Fruit fly (Drosophila melanogaster) whole organism, embryonic: ENCODE data around the gene CG6569.

Experiments
- Ada2b ChIP-seq: fragments of 200-800 bp; sonication (Bioruptor generic); IDR thresholded peaks from 2 replicates; pipeline ENCODE4 v1.3.6; 2022; ENCODE audit warnings: missing biosample characterization, missing genetic modification characterization
- Atf3 ChIP-seq: fragments of 200-800 bp; sonication (Bioruptor generic); optimal IDR thresholded peaks from 3 replicates; lab custom pipeline; 2016; ENCODE audit warnings: missing biosample characterization, missing genetic modification characterization
- CG12155 ChIP-seq: fragments of 200-800 bp; sonication (Bioruptor generic); optimal IDR thresholded peaks from 3 replicates; lab custom pipeline; 2016; ENCODE audit warnings: missing biosample characterization, missing genetic modification characterization
- CG14860 ChIP-seq: fragments of 200-800 bp; sonication (Bioruptor generic); IDR thresholded peaks from 3 replicates; pipeline ENCODE4 v1.3.6; 2022; ENCODE audit warnings: missing biosample characterization, missing genetic modification characterization; ENCODE audit not compliant: partially characterized antibody
- CG17829 ChIP-seq: fragments of 200-800 bp; optimal IDR thresholded peaks from 2 replicates; lab custom pipeline; 2019; ENCODE audit warnings: missing biosample characterization, mild to moderate bottlenecking, missing genetic modification characterization, moderate library complexity
- CG2129 ChIP-seq: fragments of 200-800 bp; sonication (Bioruptor generic); IDR thresholded peaks from 2 replicates; pipeline ENCODE4 v1.3.6; 2022; ENCODE audit warnings: missing biosample characterization, missing genetic modification characterization; ENCODE audit not compliant: partially characterized antibody
- CG31365 ChIP-seq: fragments of 200-800 bp; sonication (Bioruptor generic); optimal IDR thresholded peaks from 2 replicates; lab custom pipeline; 2018; ENCODE audit warnings: missing biosample characterization, mild to moderate bottlenecking, missing genetic modification characterization
- CG31388 ChIP-seq: fragments of 200-800 bp; sonication (Bioruptor generic); optimal IDR thresholded peaks from 2 replicates; lab custom pipeline; 2016; ENCODE audit warnings: missing biosample characterization, missing genetic modification characterization
- CG34224 ChIP-seq: fragments of 200-800 bp; sonication (Bioruptor generic); IDR thresholded peaks from 3 replicates; pipeline ENCODE4 v1.3.6; 2022; ENCODE audit warnings: missing biosample characterization, missing genetic modification characterization; ENCODE audit not compliant: partially characterized antibody
- CG3726 ChIP-seq: fragments of 200-800 bp; sonication (Bioruptor generic); IDR thresholded peaks from 3 replicates; pipeline ENCODE4, ENCODE4 v1.3.6; 2022; ENCODE audit warnings: missing biosample characterization, missing genetic modification characterization
- CG3847 ChIP-seq: fragments of 200-800 bp; sonication (Bioruptor generic); IDR thresholded peaks from 2 replicates; pipeline ENCODE4 v1.3.6; 2022; ENCODE audit warnings: missing biosample characterization, missing genetic modification characterization
- CG3995 ChIP-seq: fragments of 200-800 bp; sonication (Bioruptor generic); optimal IDR thresholded peaks from 3 replicates; lab custom pipeline; 2016; ENCODE audit warnings: missing biosample characterization, missing genetic modification characterization
- CG42726 ChIP-seq: fragments of 200-800 bp; sonication (Bioruptor generic); IDR thresholded peaks from 2 replicates; pipeline ENCODE4 v1.3.6; 2022; ENCODE audit warnings: missing biosample characterization, missing genetic modification characterization; ENCODE audit not compliant: partially characterized antibody
- CG43689 ChIP-seq: fragments of 200-800 bp; sonication (Bioruptor generic); IDR thresholded peaks from 2 replicates; pipeline ENCODE4 v1.3.6; 2022; ENCODE audit warnings: missing biosample characterization, missing genetic modification characterization
- CG4404 ChIP-seq: fragments of 200-800 bp; sonication (Bioruptor generic); IDR thresholded peaks from 2 replicates; pipeline ENCODE4 v1.3.6; 2022; ENCODE audit warnings: missing biosample characterization, missing genetic modification characterization
- CG4730 ChIP-seq: fragments of 200-800 bp; sonication (Bioruptor generic); IDR thresholded peaks from 2 replicates; pipeline ENCODE4 v1.3.6; 2022; ENCODE audit warnings: missing biosample characterization, missing genetic modification characterization
- CG6254 ChIP-seq: fragments of 200-800 bp; sonication (Bioruptor generic); optimal IDR thresholded peaks from 3 replicates; lab custom pipeline; 2017; ENCODE audit warnings: mild to moderate bottlenecking, missing biosample characterization, missing genetic modification reagents, missing genetic modification characterization
- CG6683 ChIP-seq: fragments of 200-800 bp; sonication (Bioruptor generic); optimal IDR thresholded peaks from 2 replicates; lab custom pipeline; 2017; ENCODE audit warnings: missing biosample characterization, mild to moderate bottlenecking, missing genetic modification characterization, missing genetic modification reagents
- CG8281 ChIP-seq: fragments of 200-800 bp; sonication (Bioruptor generic); optimal IDR thresholded peaks from 2 replicates; lab custom pipeline; 2018; ENCODE audit warnings: missing biosample characterization, mild to moderate bottlenecking, missing genetic modification characterization, moderate library complexity
- CG8924 ChIP-seq: fragments of 200-800 bp; optimal IDR thresholded peaks from 3 replicates; lab custom pipeline; 2019; ENCODE audit warnings: missing biosample characterization, mild to moderate bottlenecking, missing genetic modification characterization, moderate library complexity
- CTCF ChIP-seq: fragments of 200-800 bp; sonication (Bioruptor generic); optimal IDR thresholded peaks from 2 replicates; lab custom pipeline; 2017; ENCODE audit warnings: missing biosample characterization, mild to moderate bottlenecking, missing genetic modification characterization, moderate library complexity
- E2f1 ChIP-seq: fragments of 200-800 bp; sonication (Bioruptor generic); IDR thresholded peaks from 2 replicates; pipeline ENCODE4 v1.3.6; 2022; ENCODE audit warnings: missing biosample characterization, missing genetic modification characterization
- Gug ChIP-seq: fragments of 200-800 bp; sonication (Bioruptor generic); IDR thresholded peaks from 4 replicates; pipeline ENCODE4 v1.3.6; 2022; ENCODE audit warnings: missing biosample characterization, missing genetic modification characterization
- Hmx ChIP-seq: fragments of 200-800 bp; sonication (Bioruptor generic); optimal IDR thresholded peaks from 2 replicates; lab custom pipeline; 2016; ENCODE audit warnings: missing biosample characterization, missing genetic modification characterization
- Hsf ChIP-seq: fragments of 200-800 bp; sonication (Bioruptor generic); optimal IDR thresholded peaks from 3 replicates; lab custom pipeline; 2016; ENCODE audit warnings: missing biosample characterization, missing genetic modification characterization
- Lhr ChIP-seq: fragments of 200-800 bp; sonication (Bioruptor generic); optimal IDR thresholded peaks from 3 replicates; lab custom pipeline; 2017; ENCODE audit warnings: mild to moderate bottlenecking, missing biosample characterization, missing genetic modification reagents, missing genetic modification characterization
- Rfx ChIP-seq: fragments of 200-800 bp; sonication (Bioruptor generic); IDR thresholded peaks from 2 replicates; pipeline ENCODE4 v1.3.6; 2022; ENCODE audit warnings: missing biosample characterization, missing genetic modification characterization
- Six4 ChIP-seq: fragments of 200-800 bp; sonication (Bioruptor generic); optimal IDR thresholded peaks from 2 replicates; lab custom pipeline; 2016; ENCODE audit warnings: missing biosample characterization, missing genetic modification characterization
- Stat92E ChIP-seq, 3 experiments: fragments of >200 bp in 2 of 3; fragments of 200-800 bp in 1 of 3; sonication (Bioruptor generic) in 1 of 3; optimal IDR thresholded peaks; 2 replicates each; lab custom pipeline; 2017 to 2019; ENCODE audit warnings: missing biosample characterization in 3 of 3, missing genetic modification characterization in 3 of 3, mild to moderate bottlenecking in 1 of 3, moderate library complexity in 1 of 3
- Trl ChIP-seq, 3 experiments: fragments of >200 bp in 2 of 3; fragments of 200-800 bp in 1 of 3; sonication (Bioruptor generic) in 1 of 3; optimal IDR thresholded peaks; 2 replicates in 1 of 3; 3 replicates in 2 of 3; lab custom pipeline; 2016 to 2017; ENCODE audit warnings: missing biosample characterization in 1 of 3, missing genetic modification characterization in 1 of 3
- Vsx1 ChIP-seq: fragments of 200-800 bp; sonication (Bioruptor generic); optimal IDR thresholded peaks from 2 replicates; lab custom pipeline; 2017; ENCODE audit warnings: missing biosample characterization, mild to moderate bottlenecking, missing genetic modification characterization, missing genetic modification reagents
- amos ChIP-seq: fragments of 200-800 bp; sonication (Bioruptor generic); IDR thresholded peaks from 2 replicates; pipeline ENCODE4 v1.3.6; 2022; ENCODE audit warnings: missing biosample characterization, missing genetic modification characterization; ENCODE audit not compliant: partially characterized antibody
- bbx ChIP-seq: fragments of 200-800 bp; sonication (Bioruptor generic); IDR thresholded peaks from 2 replicates; pipeline ENCODE4 v1.3.6; 2022; ENCODE audit warnings: missing biosample characterization, missing genetic modification characterization; ENCODE audit not compliant: partially characterized antibody
- caup ChIP-seq: fragments of 200-800 bp; sonication (Bioruptor generic); optimal IDR thresholded peaks from 3 replicates; lab custom pipeline; 2017; ENCODE audit warnings: missing biosample characterization, mild to moderate bottlenecking, missing genetic modification characterization, moderate library complexity; ENCODE audit not compliant: severe bottlenecking
- crol ChIP-seq: fragments of 200-800 bp; sonication (Bioruptor generic); IDR thresholded peaks from 2 replicates; pipeline ENCODE4 v1.3.6; 2022; ENCODE audit warnings: missing biosample characterization, missing genetic modification characterization
- da ChIP-seq: fragments of 200-800 bp; sonication (Bioruptor generic); optimal IDR thresholded peaks from 2 replicates; lab custom pipeline; 2016; ENCODE audit warnings: missing biosample characterization, missing genetic modification characterization
- fd96Cb ChIP-seq: fragments of 200-800 bp; sonication (Bioruptor generic); optimal IDR thresholded peaks from 2 replicates; lab custom pipeline; 2018; ENCODE audit warnings: missing biosample characterization, mild to moderate bottlenecking, missing genetic modification characterization, moderate library complexity
- gcm2 ChIP-seq: fragments of 200-800 bp; sonication (Bioruptor generic); optimal IDR thresholded peaks from 2 replicates; lab custom pipeline; 2016; ENCODE audit warnings: missing biosample characterization, missing genetic modification characterization
- gro ChIP-seq: fragments of 200-800 bp; sonication (Bioruptor generic); optimal IDR thresholded peaks from 2 replicates; lab custom pipeline; 2016; ENCODE audit warnings: missing biosample characterization, missing genetic modification characterization
- hkb ChIP-seq, 2 experiments: fragments of 200-800 bp in 1 of 2; fragments of >200 bp in 1 of 2; sonication (Bioruptor generic) in 1 of 2; IDR thresholded peaks in 1 of 2; optimal IDR thresholded peaks in 1 of 2; 2 replicates each; pipeline versions ENCODE4 v1.3.6 to Lab custom; 2017 to 2022; ENCODE audit warnings: missing biosample characterization in 1 of 2, missing genetic modification characterization in 1 of 2
- lola ChIP-seq, 3 experiments: fragments of >200 bp in 2 of 3; fragments of 200-800 bp in 1 of 3; sonication (Bioruptor generic) in 1 of 3; optimal IDR thresholded peaks; 2 replicates each; lab custom pipeline; 2017 to 2019; ENCODE audit warnings: missing biosample characterization in 3 of 3, missing genetic modification characterization in 3 of 3, mild to moderate bottlenecking in 1 of 3, moderate library complexity in 1 of 3
- maf-S ChIP-seq: fragments of 200-800 bp; sonication (Bioruptor generic); optimal IDR thresholded peaks from 2 replicates; lab custom pipeline; 2016; ENCODE audit warnings: missing biosample characterization, missing genetic modification characterization
- odd ChIP-seq: fragments of 200-800 bp; sonication (Bioruptor generic); optimal IDR thresholded peaks from 2 replicates; lab custom pipeline; 2017; ENCODE audit warnings: missing biosample characterization, mild to moderate bottlenecking, missing genetic modification characterization
- sna ChIP-seq: fragments of 200-800 bp; sonication (Bioruptor generic); IDR thresholded peaks from 2 replicates; pipeline ENCODE4 v1.3.6; 2022; ENCODE audit warnings: missing biosample characterization, missing genetic modification characterization; ENCODE audit not compliant: partially characterized antibody
- so ChIP-seq: fragments of 200-800 bp; sonication (Bioruptor generic); IDR thresholded peaks from 3 replicates; pipeline ENCODE4 v1.3.6; 2022; ENCODE audit warnings: missing biosample characterization, missing genetic modification characterization
- stc ChIP-seq: fragments of 200-800 bp; sonication (Bioruptor generic); IDR thresholded peaks from 2 replicates; pipeline ENCODE4 v1.3.6; 2022; ENCODE audit warnings: missing biosample characterization, missing genetic modification characterization
- tgo ChIP-seq: fragments of 200-800 bp; sonication (Bioruptor generic); IDR thresholded peaks from 3 replicates; pipeline ENCODE4 v1.3.6; 2022; ENCODE audit warnings: missing biosample characterization, missing genetic modification characterization
- vnd ChIP-seq: fragments of 200-800 bp; sonication (Bioruptor generic); IDR thresholded peaks from 3 replicates; pipeline ENCODE4 v1.3.6; 2022; ENCODE audit warnings: missing biosample characterization, missing genetic modification characterization; ENCODE audit not compliant: partially characterized antibody
- zfh1 ChIP-seq: fragments of 200-800 bp; sonication (Bioruptor generic); IDR thresholded peaks from 3 replicates; pipeline ENCODE4 v1.3.6; 2022; ENCODE audit warnings: missing biosample characterization, missing genetic modification characterization
- zfh2 ChIP-seq: fragments of 200-800 bp; sonication (Bioruptor generic); optimal IDR thresholded peaks from 2 replicates; lab custom pipeline; 2016; ENCODE audit warnings: missing biosample characterization, missing genetic modification characterization

Gene CG6569

dm6 chr3R:21878473-21878872 lies 10.8 kb upstream of the CG6569 start, which contains the start of gene CG34148 (continued):
- TF ChIP-seq Hsf (GFP tag; lab: Kevin White, UChicago) = no peak
- no peak for TF ChIP-seq Stat92E (GFP tag; optimal IDR thresholded peaks at IDR 0.05; lab: Kevin White, UChicago)
- TF ChIP-seq CG8281 (tag; lab: Kevin White, UChicago) = no peak
- no peak for TF ChIP-seq CG3847 (GFP tag; lab: Robert Waterston, UW)
- no peak for TF ChIP-seq Ada2b (GFP tag; lab: Robert Waterston, UW)
- TF ChIP-seq CG3726 (GFP tag; lab: Robert Waterston, UW) = no peak
- peak; percentile 88 for TF ChIP-seq sna (GFP tag; lab: Robert Waterston, UW)
- peak; percentile 72; the same call in 2 of the 3 replicates for TF ChIP-seq CG14860 (GFP tag; lab: Robert Waterston, UW)
- no peak for TF ChIP-seq CG3995
- no peak for TF ChIP-seq lola (GFP tag; optimal IDR thresholded peaks at IDR 0.05; lab: Kevin White, UChicago)
- no peak for TF ChIP-seq gro (GFP tag; lab: Kevin White, UChicago)
- TF ChIP-seq Gug (GFP tag; lab: Robert Waterston, UW) = no peak
- peak; percentile 65; the same call in 1 of the 2 replicates for TF ChIP-seq amos (GFP tag; lab: Robert Waterston, UW)
- TF ChIP-seq caup (GFP tag; lab: Kevin White, UChicago) = no peak
- TF ChIP-seq odd (GFP tag; lab: Kevin White, UChicago) = no peak
- no peak for TF ChIP-seq stc
- no peak for TF ChIP-seq CG4404 (GFP tag; lab: Robert Waterston, UW)
- TF ChIP-seq Six4 (GFP tag; lab: Kevin White, UChicago) = no peak
- no peak for TF ChIP-seq tgo (GFP tag; lab: Robert Waterston, UW)
- no peak for TF ChIP-seq Lhr (GFP tag; lab: Kevin White, UChicago)
- no peak; the same call in 1 of the 2 replicates for TF ChIP-seq Rfx (GFP tag; lab: Robert Waterston, UW)
- TF ChIP-seq Trl (optimal IDR thresholded peaks at IDR 0.05; lab: Kevin White, UChicago) = no peak
- TF ChIP-seq Trl (GFP tag; optimal IDR thresholded peaks at IDR 0.05; lab: Kevin White, UChicago) = no peak
- peak; percentile 80 for TF ChIP-seq bbx (GFP tag; lab: Robert Waterston, UW)
- TF ChIP-seq Atf3 (GFP tag; lab: Kevin White, UChicago) = no peak
- no peak for TF ChIP-seq gcm2 (GFP tag; lab: Kevin White, UChicago)
- no peak for TF ChIP-seq Hmx
- no peak for TF ChIP-seq maf-S
- no peak for TF ChIP-seq CG43689
- peak; percentile 67; the same call in 2 of the 3 replicates for TF ChIP-seq vnd
- TF ChIP-seq da = no peak
- TF ChIP-seq CG42726 (GFP tag; lab: Robert Waterston, UW) = no peak
- TF ChIP-seq CTCF (GFP tag; lab: Kevin White, UChicago) = no peak
- TF ChIP-seq CG31388 = no peak
- peak; percentile 90 for TF ChIP-seq CG34224 (GFP tag; lab: Robert Waterston, UW)
- TF ChIP-seq zfh2 (GFP tag; lab: Kevin White, UChicago) = no peak
- no peak for TF ChIP-seq hkb (optimal IDR thresholded peaks at IDR 0.05; lab: Kevin White, UChicago)
- TF ChIP-seq hkb (GFP tag; IDR thresholded peaks at IDR 0.05; lab: Robert Waterston, UW) = no peak
- no peak for TF ChIP-seq CG4730 (GFP tag; lab: Robert Waterston, UW)
- no peak for TF ChIP-seq CG6254 (GFP tag; lab: Kevin White, UChicago)
- no peak for TF ChIP-seq CG6683 (GFP tag; lab: Kevin White, UChicago)
- TF ChIP-seq CG31365 (tag; lab: Kevin White, UChicago) = no peak
- no peak for TF ChIP-seq crol (GFP tag; lab: Robert Waterston, UW)
- TF ChIP-seq E2f1 (GFP tag; lab: Robert Waterston, UW) = no peak
- no peak for TF ChIP-seq CG8924
- peak; percentile 51 for TF ChIP-seq CG2129 (GFP tag; lab: Robert Waterston, UW)
- no peak for TF ChIP-seq fd96Cb (tag; lab: Kevin White, UChicago)
- no peak for TF ChIP-seq zfh1 (GFP tag; lab: Robert Waterston, UW)
- no peak for TF ChIP-seq Vsx1 (GFP tag; lab: Kevin White, UChicago)
- TF ChIP-seq CG12155 (GFP tag; lab: Kevin White, UChicago) = no peak
- TF ChIP-seq CG17829 (tag; lab: Kevin White, UChicago) = no peak
- no peak for TF ChIP-seq so (GFP tag; lab: Robert Waterston, UW)
